Worm (Caenorhabditis elegans) whole organism, midembryonic: Measurements from ENCODE around the gene ech-3.

ENCODE experiments used
- T22C8.4 ChIP-seq: fragments of 200-800 bp; sonication (Bioruptor generic); IDR thresholded peaks from 2 replicates; pipeline ENCODE4 v1.3.6; 2022; ENCODE audit warnings: missing genetic modification characterization, missing compliant biosample characterization
- cog-1 ChIP-seq: sonication (generic microtip); optimal IDR thresholded peaks from 2 replicates; lab custom pipeline; 2016; ENCODE audit warnings: missing genetic modification characterization, missing compliant biosample characterization
- flt-1 ChIP-seq: fragments of 200-800 bp; sonication (Bioruptor generic); IDR thresholded peaks from 2 replicates; pipeline ENCODE4 v1.3.6; 2022; ENCODE audit warnings: missing genetic modification characterization, missing compliant biosample characterization
- med-1 ChIP-seq: sonication (generic microtip); optimal IDR thresholded peaks from 2 replicates; lab custom pipeline; 2017; ENCODE audit warnings: missing genetic modification characterization, mild to moderate bottlenecking, missing compliant biosample characterization, antibody characterized with exemption, missing genetic modification reagents; ENCODE audit not compliant: insufficient read depth
- ref-1 ChIP-seq: fragments of 200-800 bp; sonication (Bioruptor generic); conservative IDR thresholded peaks from 2 replicates; pipeline ENCODE4 v1.3.6; 2022; ENCODE audit warnings: missing genetic modification reagents, missing genetic modification characterization, missing compliant biosample characterization
- ztf-23 ChIP-seq: fragments of 200-800 bp; sonication (Bioruptor generic); IDR thresholded peaks from 2 replicates; pipeline ENCODE4 v1.3.6; 2022; ENCODE audit warnings: missing genetic modification reagents, missing genetic modification characterization, missing compliant biosample characterization
- ztf-29 ChIP-seq: fragments of 200-800 bp; sonication (Bioruptor generic); IDR thresholded peaks from 2 replicates; pipeline ENCODE4 v1.3.6; 2022; ENCODE audit warnings: missing genetic modification reagents, missing genetic modification characterization, missing compliant biosample characterization

DNA sequence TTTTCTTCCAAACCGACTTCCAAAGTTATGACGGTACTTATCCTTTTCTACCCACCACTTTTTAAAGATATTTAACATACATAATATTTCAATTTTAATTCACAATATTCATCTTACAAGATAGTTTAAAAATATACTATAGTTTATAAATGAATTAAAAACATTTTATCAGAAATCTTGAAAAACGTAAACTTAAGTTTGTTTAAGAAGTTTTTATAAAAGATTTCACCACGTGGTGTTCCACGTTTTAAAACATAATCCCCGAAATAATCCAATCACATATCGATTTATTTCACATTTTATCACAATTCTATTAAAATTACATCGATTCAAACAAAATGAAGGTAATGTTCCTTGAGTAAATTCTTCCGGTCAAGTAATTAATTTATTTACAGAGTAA is 24.7 kb downstream of the ech-3 start, which contains the start of gene ZC513.3:
- TF ChIP-seq T22C8.4 (GFP tag; lab: Robert Waterston, UW) (no peak), ztf-29 (GFP tag; lab: Robert Waterston, UW) (no peak), flt-1 (no peak), ztf-23 (no peak), ref-1 (GFP tag; lab: Robert Waterston, UW) (no peak), med-1 (no peak), cog-1 (tag; lab: Kevin White, UChicago) (no peak)
